Fruit fly (Drosophila melanogaster): ENCODE data around the gene CG13843.
A peak's percentile ranks its signal among the peaks of the same experiment; 100 is the strongest.

- TF ChIP-seq pan (optimal IDR thresholded peaks at IDR 0.05) (no peak), psq (GFP tag; optimal IDR thresholded peaks at IDR 0.05) (peak; percentile 89), br (GFP tag; optimal IDR thresholded peaks at IDR 0.05) (no peak), usp (GFP tag; optimal IDR thresholded peaks at IDR 0.05) (no peak), Hr78 (GFP tag; optimal IDR thresholded peaks at IDR 0.05) (no peak), foxo (GFP tag; optimal IDR thresholded peaks at IDR 0.05) (peak in 1 of 2 experiments; percentile 32)
Measured at dm6 chr3R:22587419-22587963, 21.8 kb upstream of the CG13843 start, which contains the start of gene Efa6.

Data from whole organism, wandering third instar larva.